Fruit fly (Drosophila melanogaster) whole organism, prepupa: ENCODE measurements around the gene Nepl19.

Experiments used
- Blimp-1 ChIP-seq: fragments of 200-800 bp; sonication (Bioruptor generic); optimal IDR thresholded peaks from 3 replicates; lab custom pipeline; 2017; ENCODE audit warnings: missing biosample characterization, missing genetic modification characterization, mild to moderate bottlenecking, moderate library complexity, missing genetic modification reagents
- CG11902 ChIP-seq: fragments of 200-800 bp; sonication (Bioruptor generic); optimal IDR thresholded peaks from 3 replicates; lab custom pipeline; 2016; ENCODE audit warnings: missing biosample characterization, missing genetic modification characterization
- CG1621 ChIP-seq: fragments of 200-800 bp; sonication (Bioruptor generic); optimal IDR thresholded peaks from 3 replicates; lab custom pipeline; 2018; ENCODE audit warnings: missing biosample characterization, mild to moderate bottlenecking, missing genetic modification characterization
- CG16779 ChIP-seq: fragments of 200-800 bp; sonication (Bioruptor generic); optimal IDR thresholded peaks from 3 replicates; lab custom pipeline; 2017; ENCODE audit warnings: missing biosample characterization, mild to moderate bottlenecking, missing genetic modification characterization
- CG3032 ChIP-seq: fragments of 200-800 bp; optimal IDR thresholded peaks from 2 replicates; lab custom pipeline; 2019; ENCODE audit warnings: missing biosample characterization, mild to moderate bottlenecking, missing genetic modification characterization, moderate library complexity
- CG31627 ChIP-seq: fragments of 200-800 bp; sonication (Bioruptor generic); optimal IDR thresholded peaks from 3 replicates; lab custom pipeline; 2016; ENCODE audit warnings: missing biosample characterization, missing genetic modification characterization
- CG32006 ChIP-seq: fragments of 200-800 bp; sonication (Bioruptor generic); optimal IDR thresholded peaks from 3 replicates; lab custom pipeline; 2017; ENCODE audit warnings: missing biosample characterization, mild to moderate bottlenecking, missing genetic modification characterization
- CG6163 ChIP-seq: fragments of 200-800 bp; sonication (Bioruptor generic); IDR thresholded peaks from 3 replicates; pipeline ENCODE4 v1.3.6; 2022; ENCODE audit warnings: missing biosample characterization, missing genetic modification characterization
- CG6276 ChIP-seq: fragments of 200-800 bp; sonication (Bioruptor generic); optimal IDR thresholded peaks from 2 replicates; lab custom pipeline; 2017; ENCODE audit warnings: missing biosample characterization, mild to moderate bottlenecking, missing genetic modification characterization
- CG6792 ChIP-seq: fragments of 200-800 bp; sonication (Bioruptor generic); optimal IDR thresholded peaks from 3 replicates; lab custom pipeline; 2016; ENCODE audit warnings: missing biosample characterization, missing genetic modification characterization
- CG6808 ChIP-seq: fragments of 200-800 bp; sonication (Bioruptor generic); optimal IDR thresholded peaks from 3 replicates; lab custom pipeline; 2017; ENCODE audit warnings: missing biosample characterization, missing genetic modification characterization, mild to moderate bottlenecking, moderate library complexity, missing genetic modification reagents
- CG6854 ChIP-seq: fragments of 200-800 bp; sonication (Bioruptor generic); optimal IDR thresholded peaks from 2 replicates; lab custom pipeline; 2017; ENCODE audit warnings: missing biosample characterization, mild to moderate bottlenecking, missing genetic modification characterization
- CG7368 ChIP-seq: fragments of 200-800 bp; sonication (Bioruptor generic); optimal IDR thresholded peaks from 3 replicates; lab custom pipeline; 2016; ENCODE audit warnings: missing biosample characterization, missing genetic modification characterization
- CG8119 ChIP-seq: fragments of 200-800 bp; sonication (Bioruptor generic); IDR thresholded peaks from 3 replicates; pipeline ENCODE4 v1.3.6; 2022; ENCODE audit warnings: missing biosample characterization, missing genetic modification characterization
- CG8319 ChIP-seq: fragments of 200-800 bp; sonication (Bioruptor generic); optimal IDR thresholded peaks from 3 replicates; lab custom pipeline; 2016; ENCODE audit warnings: missing biosample characterization, missing genetic modification characterization
- Eip75B ChIP-seq: fragments of 200-800 bp; sonication (Bioruptor generic); optimal IDR thresholded peaks from 3 replicates; lab custom pipeline; 2016; ENCODE audit warnings: missing biosample characterization, missing genetic modification characterization
- Eip78C ChIP-seq: fragments of 200-800 bp; sonication (Bioruptor generic); peaks from one replicate; lab custom pipeline; 2016; ENCODE audit warnings: missing biosample characterization, missing genetic modification characterization
- Ets21C ChIP-seq: fragments of 200-800 bp; sonication (Bioruptor generic); optimal IDR thresholded peaks from 3 replicates; lab custom pipeline; 2016; ENCODE audit warnings: missing biosample characterization, missing genetic modification characterization
- Ets96B ChIP-seq: fragments of 200-800 bp; optimal IDR thresholded peaks from 2 replicates; lab custom pipeline; 2019; ENCODE audit warnings: missing biosample characterization, mild to moderate bottlenecking, missing genetic modification characterization, moderate library complexity
- Hr4 ChIP-seq: fragments of 200-800 bp; sonication (Bioruptor generic); optimal IDR thresholded peaks from 3 replicates; lab custom pipeline; 2016; ENCODE audit warnings: missing biosample characterization, missing genetic modification characterization
- Lpt ChIP-seq: fragments of 200-800 bp; sonication (Bioruptor generic); optimal IDR thresholded peaks from 3 replicates; lab custom pipeline; 2016; ENCODE audit warnings: missing biosample characterization, missing genetic modification characterization
- Met ChIP-seq: fragments of 200-800 bp; sonication (Bioruptor generic); optimal IDR thresholded peaks from 3 replicates; lab custom pipeline; 2016; ENCODE audit warnings: missing biosample characterization, missing genetic modification characterization
- Smox ChIP-seq: fragments of 200-800 bp; sonication (Bioruptor generic); optimal IDR thresholded peaks from 3 replicates; lab custom pipeline; 2016; ENCODE audit warnings: missing biosample characterization, missing genetic modification characterization
- Sox102F ChIP-seq: fragments of 200-800 bp; sonication (Bioruptor generic); optimal IDR thresholded peaks from 2 replicates; lab custom pipeline; 2016; ENCODE audit warnings: missing biosample characterization, mild to moderate bottlenecking, missing genetic modification characterization
- Sox14 ChIP-seq: fragments of 200-800 bp; sonication (Bioruptor generic); optimal IDR thresholded peaks from 3 replicates; lab custom pipeline; 2016; ENCODE audit warnings: missing biosample characterization, missing genetic modification characterization
- Sox15 ChIP-seq: fragments of 200-800 bp; sonication (Bioruptor generic); optimal IDR thresholded peaks from 3 replicates; lab custom pipeline; 2016; ENCODE audit warnings: missing biosample characterization, missing genetic modification characterization
- acj6 ChIP-seq: fragments of 200-800 bp; sonication (Bioruptor generic); optimal IDR thresholded peaks from 3 replicates; lab custom pipeline; 2016; ENCODE audit warnings: missing biosample characterization, missing genetic modification characterization
- cyc ChIP-seq: fragments of 200-800 bp; sonication (Bioruptor generic); optimal IDR thresholded peaks from 3 replicates; lab custom pipeline; 2016; ENCODE audit warnings: missing biosample characterization, missing genetic modification characterization
- dac ChIP-seq: fragments of 200-800 bp; sonication (Bioruptor generic); optimal IDR thresholded peaks from 2 replicates; lab custom pipeline; 2017; ENCODE audit warnings: missing biosample characterization, mild to moderate bottlenecking, missing genetic modification characterization
- eg ChIP-seq: fragments of 200-800 bp; sonication (Bioruptor generic); IDR thresholded peaks from 3 replicates; pipeline ENCODE4 v1.3.6; 2022; ENCODE audit warnings: missing biosample characterization, missing genetic modification characterization
- esn ChIP-seq: fragments of 200-800 bp; sonication (Bioruptor generic); optimal IDR thresholded peaks from 2 replicates; lab custom pipeline; 2016; ENCODE audit warnings: missing biosample characterization, mild to moderate bottlenecking, missing genetic modification characterization, moderate library complexity
- fd59A ChIP-seq: fragments of 200-800 bp; sonication (Bioruptor generic); optimal IDR thresholded peaks from 2 replicates; lab custom pipeline; 2017; ENCODE audit warnings: missing biosample characterization, mild to moderate bottlenecking, missing genetic modification characterization, missing genetic modification reagents
- fd85E ChIP-seq: fragments of 200-800 bp; sonication (Bioruptor generic); optimal IDR thresholded peaks from 3 replicates; lab custom pipeline; 2016; ENCODE audit warnings: missing biosample characterization, missing genetic modification characterization
- fkh ChIP-seq: fragments of 200-800 bp; sonication (Bioruptor generic); optimal IDR thresholded peaks from 3 replicates; lab custom pipeline; 2017; ENCODE audit warnings: missing biosample characterization, mild to moderate bottlenecking, missing genetic modification characterization, moderate library complexity
- lz ChIP-seq: fragments of 200-800 bp; sonication (Bioruptor generic); optimal IDR thresholded peaks from 3 replicates; lab custom pipeline; 2016; ENCODE audit warnings: missing biosample characterization, missing genetic modification characterization
- net ChIP-seq: fragments of 200-800 bp; sonication (Bioruptor generic); optimal IDR thresholded peaks from 3 replicates; lab custom pipeline; 2016; ENCODE audit warnings: missing biosample characterization, missing genetic modification characterization
- pdm3 ChIP-seq: fragments of 200-800 bp; sonication (Bioruptor generic); optimal IDR thresholded peaks from 3 replicates; lab custom pipeline; 2016; ENCODE audit warnings: missing biosample characterization, missing genetic modification characterization
- salr ChIP-seq, 2 experiments: fragments of 200-800 bp; sonication (Bioruptor generic); optimal IDR thresholded peaks; 3 replicates each; lab custom pipeline; 2016 to 2018; ENCODE audit warnings: missing biosample characterization in 2 of 2, missing genetic modification characterization in 2 of 2, mild to moderate bottlenecking in 1 of 2
- spab ChIP-seq: fragments of 200-800 bp; sonication (Bioruptor generic); optimal IDR thresholded peaks from 2 replicates; lab custom pipeline; 2017; ENCODE audit warnings: missing biosample characterization, mild to moderate bottlenecking, missing genetic modification characterization, missing genetic modification reagents
- ss ChIP-seq, 2 experiments: fragments of 200-800 bp; sonication (Bioruptor generic); optimal IDR thresholded peaks; 2 replicates in 1 of 2; 3 replicates in 1 of 2; lab custom pipeline; 2017 to 2018; ENCODE audit warnings: mild to moderate bottlenecking in 2 of 2, missing biosample characterization in 2 of 2, missing genetic modification characterization in 2 of 2, moderate library complexity in 1 of 2
- svp ChIP-seq: fragments of 200-800 bp; sonication (Bioruptor generic); peaks from one replicate; lab custom pipeline; 2016; ENCODE audit warnings: missing biosample characterization, missing genetic modification characterization
- vri ChIP-seq: fragments of 200-800 bp; sonication (Bioruptor generic); optimal IDR thresholded peaks from 3 replicates; lab custom pipeline; 2016; ENCODE audit warnings: missing biosample characterization, mild to moderate bottlenecking, missing genetic modification characterization

Gene Nepl19

DNA sequence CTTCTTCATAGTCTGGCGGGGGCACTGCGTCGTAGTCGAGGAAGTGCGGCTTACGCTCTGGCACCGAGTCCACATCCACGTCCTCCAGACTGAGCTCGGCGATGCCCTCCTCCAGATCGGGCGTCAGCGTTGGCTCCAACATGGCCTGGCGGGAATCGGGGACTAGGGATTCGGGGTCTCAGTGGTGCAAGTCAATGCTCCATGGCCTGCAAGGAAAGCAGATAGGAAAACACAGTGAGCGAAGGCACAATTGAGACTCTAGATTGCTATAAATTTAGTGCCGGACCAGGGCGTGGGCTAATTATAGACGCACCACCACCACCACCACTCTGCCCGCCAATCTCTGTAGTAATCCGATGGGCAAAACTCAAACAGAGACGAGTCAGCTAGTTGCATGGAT lies 39.3 kb downstream of the Nepl19 start:
- TF ChIP-seq svp (GFP tag; lab: Kevin White, UChicago): peak; percentile 69
- no peak for TF ChIP-seq CG8319
- peak; percentile 57 for TF ChIP-seq Eip78C (GFP tag; lab: Kevin White, UChicago)

DNA sequence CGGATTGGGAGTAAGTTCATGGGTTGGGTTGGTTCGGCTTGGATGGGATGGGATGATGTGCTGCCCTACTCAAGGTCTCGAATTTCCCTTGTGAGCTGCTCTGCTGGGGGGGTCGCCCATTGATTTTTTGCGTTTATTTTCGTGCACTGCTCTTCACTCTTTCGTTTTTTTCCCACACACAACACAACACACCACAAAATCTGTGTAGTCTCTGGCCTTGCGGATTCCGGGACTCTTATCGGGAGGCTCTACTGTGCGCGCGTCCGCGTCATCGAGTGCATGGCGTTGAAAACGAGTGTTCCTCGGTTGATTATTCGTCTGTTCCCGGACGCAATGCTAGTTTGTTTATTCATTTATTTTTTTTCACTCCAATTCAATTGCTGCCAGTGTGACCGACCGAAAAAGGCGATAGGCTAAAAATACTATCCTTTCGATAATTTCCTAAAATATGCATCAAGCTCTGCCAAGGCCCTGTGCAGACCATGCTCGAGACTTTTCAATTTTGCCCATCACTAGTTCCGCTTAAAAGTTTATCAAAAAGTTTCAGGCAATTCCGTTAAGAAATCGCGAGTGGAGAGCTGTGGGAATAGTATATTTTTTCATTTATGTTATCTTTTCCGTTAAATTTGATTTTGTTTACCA lies 48.2 kb downstream of the Nepl19 start, which contains the start of gene WASp:
WASp (minus strand) TSS at position 399 of the 642 bp plus-strand sequence.
- TF ChIP-seq Sox15 (GFP tag; lab: Kevin White, UChicago): peak; percentile 21
- TF ChIP-seq CG7368: no peak
- TF ChIP-seq Eip78C (GFP tag; lab: Kevin White, UChicago): peak; percentile 85
- peak; percentile 44 for TF ChIP-seq CG3032 (tag; lab: Kevin White, UChicago)
- TF ChIP-seq cyc (GFP tag; lab: Kevin White, UChicago): no peak
- no peak for TF ChIP-seq fkh (GFP tag; lab: Kevin White, UChicago)
- no peak for TF ChIP-seq Sox102F (GFP tag; lab: Kevin White, UChicago)
- no peak for TF ChIP-seq CG8319
- TF ChIP-seq CG1621 (tag; lab: Kevin White, UChicago): no peak
- peak; percentile 68 for TF ChIP-seq lz (GFP tag; lab: Kevin White, UChicago)
- peak; percentile 48 for TF ChIP-seq CG31627
- no peak for TF ChIP-seq Ets96B (tag; lab: Kevin White, UChicago)
- TF ChIP-seq CG6163 (GFP tag; lab: Robert Waterston, UW): peak; percentile 73
- no peak for TF ChIP-seq Blimp-1 (GFP tag; lab: Kevin White, UChicago)
- no peak for TF ChIP-seq CG6792 (GFP tag; lab: Kevin White, UChicago)
- TF ChIP-seq Met: no peak
- peak; percentile 51 for TF ChIP-seq CG6808 (GFP tag; lab: Kevin White, UChicago)
- TF ChIP-seq Eip75B (GFP tag; lab: Kevin White, UChicago): no peak
- TF ChIP-seq pdm3 (GFP tag; lab: Kevin White, UChicago): peak; percentile 66
- no peak for TF ChIP-seq vri (GFP tag; lab: Kevin White, UChicago)
- TF ChIP-seq Hr4 (GFP tag; lab: Kevin White, UChicago): no peak
- TF ChIP-seq CG11902 (GFP tag; lab: Kevin White, UChicago): no peak
- peak; percentile 51 for TF ChIP-seq fd85E (GFP tag; lab: Kevin White, UChicago)
- TF ChIP-seq salr (GFP tag; optimal IDR thresholded peaks at IDR 0.05; lab: Kevin White, UChicago): peak; percentile 9 to 57
- TF ChIP-seq CG6276 (GFP tag; lab: Kevin White, UChicago): peak; percentile 23
- TF ChIP-seq Smox: no peak
- TF ChIP-seq CG6854 (GFP tag; lab: Kevin White, UChicago): peak; percentile 51
- peak; percentile 56 for TF ChIP-seq acj6
- no peak for TF ChIP-seq net
- TF ChIP-seq CG32006 (GFP tag; lab: Kevin White, UChicago): peak; percentile 35
- TF ChIP-seq Sox14 (GFP tag; lab: Kevin White, UChicago): peak; percentile 64
- TF ChIP-seq eg (GFP tag; lab: Robert Waterston, UW): no peak
- peak; percentile 3 for TF ChIP-seq fd59A (GFP tag; lab: Kevin White, UChicago)
- peak; percentile 64 for TF ChIP-seq esn (GFP tag; lab: Kevin White, UChicago)
- peak in 1 of 2 experiments; percentile 55 for TF ChIP-seq ss (GFP tag; optimal IDR thresholded peaks at IDR 0.05; lab: Kevin White, UChicago)
- TF ChIP-seq CG8119: peak; percentile 58; the same call in 2 of the 3 replicates
- TF ChIP-seq svp (GFP tag; lab: Kevin White, UChicago): no peak
- no peak for TF ChIP-seq spab (GFP tag; lab: Kevin White, UChicago)
- peak; percentile 47 for TF ChIP-seq dac (GFP tag; lab: Kevin White, UChicago)
- peak; percentile 26 for TF ChIP-seq Ets21C (GFP tag; lab: Kevin White, UChicago)
- TF ChIP-seq CG16779 (tag; lab: Kevin White, UChicago): peak; percentile 59
- peak; percentile 9 for TF ChIP-seq Lpt (GFP tag; lab: Kevin White, UChicago)
